Fruit fly (Drosophila melanogaster) whole organism, prepupa: ENCODE results near the gene CG34355.

ENCODE experiments used
- CG10669 ChIP-seq: fragments of 200-800 bp; sonication (Bioruptor generic); optimal IDR thresholded peaks from 3 replicates; lab custom pipeline; 2018; ENCODE audit warnings: missing biosample characterization, mild to moderate bottlenecking, missing genetic modification characterization, moderate library complexity
- CG11294 ChIP-seq: fragments of 200-800 bp; sonication (Bioruptor generic); IDR thresholded peaks from 2 replicates; pipeline ENCODE4 v1.3.6; 2022; ENCODE audit warnings: missing biosample characterization, missing genetic modification characterization
- CG16779 ChIP-seq: fragments of 200-800 bp; sonication (Bioruptor generic); optimal IDR thresholded peaks from 3 replicates; lab custom pipeline; 2017; ENCODE audit warnings: missing biosample characterization, mild to moderate bottlenecking, missing genetic modification characterization
- CG31627 ChIP-seq: fragments of 200-800 bp; sonication (Bioruptor generic); optimal IDR thresholded peaks from 3 replicates; lab custom pipeline; 2016; ENCODE audit warnings: missing biosample characterization, missing genetic modification characterization
- CG6854 ChIP-seq: fragments of 200-800 bp; sonication (Bioruptor generic); optimal IDR thresholded peaks from 2 replicates; lab custom pipeline; 2017; ENCODE audit warnings: missing biosample characterization, mild to moderate bottlenecking, missing genetic modification characterization
- OdsH ChIP-seq: fragments of 200-800 bp; sonication (Bioruptor generic); optimal IDR thresholded peaks from 3 replicates; lab custom pipeline; 2016; ENCODE audit warnings: missing biosample characterization, missing genetic modification characterization
- Sox102F ChIP-seq: fragments of 200-800 bp; sonication (Bioruptor generic); optimal IDR thresholded peaks from 2 replicates; lab custom pipeline; 2016; ENCODE audit warnings: missing biosample characterization, mild to moderate bottlenecking, missing genetic modification characterization
- Sox14 ChIP-seq: fragments of 200-800 bp; sonication (Bioruptor generic); optimal IDR thresholded peaks from 3 replicates; lab custom pipeline; 2016; ENCODE audit warnings: missing biosample characterization, missing genetic modification characterization
- cyc ChIP-seq: fragments of 200-800 bp; sonication (Bioruptor generic); optimal IDR thresholded peaks from 3 replicates; lab custom pipeline; 2016; ENCODE audit warnings: missing biosample characterization, missing genetic modification characterization
- esn ChIP-seq: fragments of 200-800 bp; sonication (Bioruptor generic); optimal IDR thresholded peaks from 2 replicates; lab custom pipeline; 2016; ENCODE audit warnings: missing biosample characterization, mild to moderate bottlenecking, missing genetic modification characterization, moderate library complexity
- fkh ChIP-seq: fragments of 200-800 bp; sonication (Bioruptor generic); optimal IDR thresholded peaks from 3 replicates; lab custom pipeline; 2017; ENCODE audit warnings: missing biosample characterization, mild to moderate bottlenecking, missing genetic modification characterization, moderate library complexity
- svp ChIP-seq: fragments of 200-800 bp; sonication (Bioruptor generic); peaks from one replicate; lab custom pipeline; 2016; ENCODE audit warnings: missing biosample characterization, missing genetic modification characterization

- TF ChIP-seq CG16779 (tag; lab: Kevin White, UChicago) (no peak), CG10669 (GFP tag; lab: Kevin White, UChicago) (no peak), CG6854 (no peak), OdsH (GFP tag; lab: Kevin White, UChicago) (no peak), Sox14 (no peak), Sox102F (GFP tag; lab: Kevin White, UChicago) (no peak), cyc (no peak), fkh (no peak), svp (GFP tag; lab: Kevin White, UChicago) (no peak), esn (no peak), CG31627 (GFP tag; lab: Kevin White, UChicago) (no peak), CG11294 (GFP tag; lab: Robert Waterston, UW) (no peak)
Observed at dm6 chr3R:23787632-23787960, 16.1 kb upstream of the CG34355 start.
